Worm (Caenorhabditis elegans) whole organism, L3 larva: ENCODE measurements around the gene cest-9.2.

ENCODE experiments used
- aly-2 ChIP-seq: fragments of 150-350 bp; optimal IDR thresholded peaks from 2 replicates; lab custom pipeline; 2014; ENCODE audit warnings: missing biosample characterization, missing genetic modification characterization
- ama-1 ChIP-seq: fragments of 150-350 bp; optimal IDR thresholded peaks from 2 replicates; lab custom pipeline; 2018
- ceh-28 ChIP-seq: fragments of 150-350 bp; optimal IDR thresholded peaks from 2 replicates; lab custom pipeline; 2014; ENCODE audit warnings: missing biosample characterization, missing genetic modification reagents, missing genetic modification characterization
- elt-2 ChIP-seq: sonication (generic microtip); optimal IDR thresholded peaks from 2 replicates; lab custom pipeline; 2016; ENCODE audit warnings: missing genetic modification reagents, mild to moderate bottlenecking, missing genetic modification characterization, missing compliant biosample characterization
- fkh-2 ChIP-seq: fragments of 150-350 bp; optimal IDR thresholded peaks from 2 replicates; lab custom pipeline; 2014; ENCODE audit warnings: missing biosample characterization, missing genetic modification reagents, missing genetic modification characterization
- fos-1 ChIP-seq: fragments of 150-350 bp; optimal IDR thresholded peaks from 2 replicates; lab custom pipeline; 2014; ENCODE audit warnings: missing biosample characterization, missing genetic modification characterization
- lin-39 ChIP-seq: fragments of 150-350 bp; optimal IDR thresholded peaks from 2 replicates; lab custom pipeline; 2018; ENCODE audit warnings: missing biosample characterization, missing genetic modification reagents, missing genetic modification characterization
- nhr-12 ChIP-seq: fragments of 150-350 bp; optimal IDR thresholded peaks from 2 replicates; lab custom pipeline; 2014; ENCODE audit warnings: missing biosample characterization, missing genetic modification characterization
- nhr-23 ChIP-seq: fragments of 150-350 bp; optimal IDR thresholded peaks from 2 replicates; lab custom pipeline; 2014; ENCODE audit warnings: missing biosample characterization, missing genetic modification reagents, missing genetic modification characterization
- nhr-77 ChIP-seq: fragments of 150-350 bp; optimal IDR thresholded peaks from 2 replicates; lab custom pipeline; 2014; ENCODE audit warnings: missing biosample characterization, missing genetic modification characterization
- pqm-1 ChIP-seq: fragments of 150-350 bp; optimal IDR thresholded peaks from 2 replicates; lab custom pipeline; 2017; ENCODE audit warnings: missing biosample characterization, missing genetic modification characterization, inconsistent platforms
- unc-62 ChIP-seq: fragments of 150-350 bp; sonication (generic microtip); optimal IDR thresholded peaks from 4 replicates; lab custom pipeline; 2014; ENCODE audit warnings: missing biosample characterization, missing genetic modification reagents, missing genetic modification characterization

ce11 chrX:12201840-12202239, 20.1 kb upstream of the cest-9.2 start:
- TF ChIP-seq aly-2: no peak
- TF ChIP-seq pqm-1: no peak
- no peak for TF ChIP-seq fos-1 (tag; lab: Kevin White, UChicago)
- no peak for TF ChIP-seq nhr-23 (tag; lab: Kevin White, UChicago)
- TF ChIP-seq unc-62 (GFP tag; lab: Kevin White, UChicago): no peak
- TF ChIP-seq ama-1 (lab: Kevin White, UChicago): no peak
- no peak for TF ChIP-seq lin-39 (tag; lab: Kevin White, UChicago)
- no peak for TF ChIP-seq fkh-2 (tag; lab: Kevin White, UChicago)
- TF ChIP-seq elt-2 (tag; lab: Kevin White, UChicago): no peak
- no peak for TF ChIP-seq nhr-77
- TF ChIP-seq ceh-28 (tag; lab: Kevin White, UChicago): no peak
- no peak for TF ChIP-seq nhr-12 (tag; lab: Kevin White, UChicago)
